Fruit fly (Drosophila melanogaster) whole organism, wandering third instar larva: Measurements from ENCODE around the gene Irp-1B.

ENCODE experiments used
- CG32264 ChIP-seq: fragments of 200-800 bp; sonication (Bioruptor generic); optimal IDR thresholded peaks from 2 replicates; lab custom pipeline; 2016; ENCODE audit warnings: missing biosample characterization, missing genetic modification characterization
- CG9705 ChIP-seq: fragments of 200-800 bp; sonication (Bioruptor generic); optimal IDR thresholded peaks from 2 replicates; lab custom pipeline; 2018; ENCODE audit warnings: missing biosample characterization, mild to moderate bottlenecking, missing genetic modification characterization
- CrebA ChIP-seq: fragments of 200-800 bp; sonication (Bioruptor generic); optimal IDR thresholded peaks from 2 replicates; lab custom pipeline; 2016; ENCODE audit warnings: missing biosample characterization, mild to moderate bottlenecking, missing genetic modification characterization, borderline replicate concordance
- Dfd ChIP-seq: fragments of >200 bp; optimal IDR thresholded peaks from 2 replicates; lab custom pipeline; 2017; ENCODE audit warnings: missing biosample characterization, missing genetic modification characterization
- Dif ChIP-seq: fragments of 200-275, 200-300 bp; sonication (Bioruptor generic); optimal IDR thresholded peaks from 2 replicates; lab custom pipeline; 2018; ENCODE audit warnings: missing biosample characterization, missing genetic modification characterization; ENCODE audit not compliant: partially characterized antibody
- HLH106 ChIP-seq: fragments of 200-800 bp; optimal IDR thresholded peaks from 3 replicates; lab custom pipeline; 2019; ENCODE audit warnings: missing biosample characterization, mild to moderate bottlenecking, missing genetic modification characterization, moderate library complexity
- Hr78 ChIP-seq: fragments of >200 bp; optimal IDR thresholded peaks from 2 replicates; lab custom pipeline; 2017; ENCODE audit warnings: missing biosample characterization, missing genetic modification characterization
- Hr83 ChIP-seq: fragments of 200-300 bp; sonication (Bioruptor generic); optimal IDR thresholded peaks from 2 replicates; lab custom pipeline; 2016; ENCODE audit warnings: missing biosample characterization, mild to moderate bottlenecking, missing genetic modification characterization, moderate library complexity; ENCODE audit not compliant: poor library complexity, severe bottlenecking
- Jra ChIP-seq: sonication (Bioruptor generic); optimal IDR thresholded peaks from 2 replicates; lab custom pipeline; 2016; ENCODE audit warnings: missing biosample characterization, missing genetic modification characterization
- Mio ChIP-seq: sonication (Bioruptor generic); optimal IDR thresholded peaks from 2 replicates; lab custom pipeline; 2016; ENCODE audit warnings: missing biosample characterization, missing genetic modification characterization
- Myc ChIP-seq: fragments of >200 bp; optimal IDR thresholded peaks from 2 replicates; lab custom pipeline; 2017
- OdsH ChIP-seq: fragments of 200-800 bp; sonication (Bioruptor generic); optimal IDR thresholded peaks from 2 replicates; lab custom pipeline; 2016; ENCODE audit warnings: missing biosample characterization, mild to moderate bottlenecking, missing genetic modification characterization
- Sp1 ChIP-seq: fragments of 200-800 bp; sonication (Bioruptor generic); optimal IDR thresholded peaks from 3 replicates; lab custom pipeline; 2019; ENCODE audit warnings: missing biosample characterization, mild to moderate bottlenecking, missing genetic modification characterization, moderate library complexity
- Vsx2 ChIP-seq: fragments of 200-300, 225-300 bp; sonication (Bioruptor generic); optimal IDR thresholded peaks from 2 replicates; lab custom pipeline; 2018; ENCODE audit warnings: missing biosample characterization, missing genetic modification characterization; ENCODE audit not compliant: partially characterized antibody
- br ChIP-seq: fragments of 200-800 bp; sonication (Bioruptor generic); optimal IDR thresholded peaks from 2 replicates; lab custom pipeline; 2016; ENCODE audit warnings: missing biosample characterization, missing genetic modification characterization
- brk ChIP-seq: fragments of 200-800 bp; sonication (Bioruptor generic); optimal IDR thresholded peaks from 2 replicates; lab custom pipeline; 2016; ENCODE audit warnings: missing biosample characterization, mild to moderate bottlenecking, missing genetic modification characterization
- dmrt93B ChIP-seq: fragments of 200-800 bp; sonication (Bioruptor generic); optimal IDR thresholded peaks from 2 replicates; lab custom pipeline; 2018; ENCODE audit warnings: missing biosample characterization, mild to moderate bottlenecking, missing genetic modification characterization
- foxo ChIP-seq, 2 experiments: fragments of 200-800 bp; sonication (Bioruptor generic); optimal IDR thresholded peaks; 2 replicates in 1 of 2; 3 replicates in 1 of 2; lab custom pipeline; 2016 to 2017; ENCODE audit warnings: missing biosample characterization in 2 of 2, missing genetic modification characterization in 2 of 2
- fru ChIP-seq: fragments of 200-800 bp; sonication (Bioruptor generic); optimal IDR thresholded peaks from 3 replicates; lab custom pipeline; 2016; ENCODE audit warnings: missing biosample characterization, mild to moderate bottlenecking, missing genetic modification characterization
- h ChIP-seq: fragments of 200-800 bp; sonication (Bioruptor generic); optimal IDR thresholded peaks from 3 replicates; lab custom pipeline; 2016; ENCODE audit warnings: missing biosample characterization, mild to moderate bottlenecking, missing genetic modification characterization
- jim ChIP-seq: fragments of 175-275, 200-325 bp; sonication (Bioruptor generic); optimal IDR thresholded peaks from 2 replicates; lab custom pipeline; 2016; ENCODE audit warnings: missing biosample characterization, mild to moderate bottlenecking, missing genetic modification characterization
- lola ChIP-seq: fragments of >200 bp; optimal IDR thresholded peaks from 2 replicates; lab custom pipeline; 2017; ENCODE audit warnings: missing biosample characterization, missing genetic modification characterization
- pan ChIP-seq: fragments of >200 bp; optimal IDR thresholded peaks from 2 replicates; lab custom pipeline; 2017
- sage ChIP-seq: fragments of 200-800 bp; sonication (Bioruptor generic); optimal IDR thresholded peaks from 2 replicates; lab custom pipeline; 2016; ENCODE audit warnings: missing biosample characterization, mild to moderate bottlenecking, missing genetic modification characterization
- usp ChIP-seq: fragments of >200 bp; optimal IDR thresholded peaks from 2 replicates; lab custom pipeline; 2017; ENCODE audit warnings: missing biosample characterization, missing genetic modification characterization
- woc ChIP-seq: sonication (Bioruptor generic); optimal IDR thresholded peaks from 2 replicates; lab custom pipeline; 2016; ENCODE audit warnings: missing biosample characterization, mild to moderate bottlenecking, missing genetic modification characterization

Irp-1B gene

dm6 chr3R:10448957-10449356, 36.3 kb upstream of the Irp-1B start:
- no peak for TF ChIP-seq Jra (GFP tag; lab: Kevin White, UChicago)
- no peak for TF ChIP-seq Dfd (GFP tag; lab: Kevin White, UChicago)
- TF ChIP-seq Mio: no peak
- no peak for TF ChIP-seq OdsH (GFP tag; lab: Kevin White, UChicago)
- no peak for TF ChIP-seq CG9705 (GFP tag; lab: Kevin White, UChicago)
- peak in 1 of 2 experiments; percentile 26 for TF ChIP-seq foxo (GFP tag; optimal IDR thresholded peaks at IDR 0.05; lab: Kevin White, UChicago)

dm6 chr3R:10436989-10437388, 24.3 kb upstream of the Irp-1B start:
- TF ChIP-seq Myc (peak; percentile 52), woc (GFP tag; lab: Kevin White, UChicago) (no peak)
- TF ChIP-seq, all 38 proteins: peak for 1

dm6 chr3R:10434489-10434888, 21.8 kb upstream of the Irp-1B start, which contains the start of gene Cyp12e1:
TSS of gene Cyp12e1 (plus strand) at chr3R:10434789.
- TF ChIP-seq CG32264 (no peak), Myc (no peak), CrebA (GFP tag; lab: Kevin White, UChicago) (peak; percentile 53)
- TF ChIP-seq, all 38 proteins: peak for 1

dm6 chr3R:10433408-10433980, 20.8 kb upstream of the Irp-1B start:
- TF ChIP-seq pan (lab: Kevin White, UChicago): no peak
- peak; percentile 61 for TF ChIP-seq Dfd (GFP tag; lab: Kevin White, UChicago)

dm6 chr3R:10431089-10431488, 18.4 kb upstream of the Irp-1B start:
- TF ChIP-seq br (no peak), woc (GFP tag; lab: Kevin White, UChicago) (no peak), Sp1 (GFP tag; lab: Kevin White, UChicago) (no peak), CrebA (GFP tag; lab: Kevin White, UChicago) (no peak), Hr78 (GFP tag; lab: Kevin White, UChicago) (no peak), Myc (no peak), dmrt93B (GFP tag; lab: Kevin White, UChicago) (no peak), CG32264 (no peak)

- TF ChIP-seq fru (GFP tag; lab: Kevin White, UChicago) (no peak), brk (no peak), pan (lab: Kevin White, UChicago) (no peak), usp (GFP tag; lab: Kevin White, UChicago) (no peak), Jra (GFP tag; lab: Kevin White, UChicago) (no peak), Hr78 (GFP tag; lab: Kevin White, UChicago) (no peak), CG9705 (GFP tag; lab: Kevin White, UChicago) (no peak), h (GFP tag; lab: Kevin White, UChicago) (no peak), sage (GFP tag; lab: Kevin White, UChicago) (no peak), Vsx2 (no peak), Dif (GFP tag; lab: Kevin White, UChicago) (no peak), lola (GFP tag; lab: Kevin White, UChicago) (no peak), CG32264 (no peak), Mio (no peak), HLH106 (tag; lab: Kevin White, UChicago) (no peak), jim (GFP tag; lab: Kevin White, UChicago) (no peak), Hr83 (GFP tag; lab: Kevin White, UChicago) (no peak), Sp1 (GFP tag; lab: Kevin White, UChicago) (no peak), br (no peak)
- TF ChIP-seq, all 38 proteins: peak for 0
Measured at dm6 chr3R:10428324-10428723, 15.7 kb upstream of the Irp-1B start, which contains the start of gene CG46270. TSS of gene CG46270 (minus strand) at chr3R:10428424.

- TF ChIP-seq OdsH (GFP tag; lab: Kevin White, UChicago) (no peak), fru (GFP tag; lab: Kevin White, UChicago) (no peak), Dfd (GFP tag; lab: Kevin White, UChicago) (peak; percentile 66)
- TF ChIP-seq, all 38 proteins: peak for 1
Measured at dm6 chr3R:10421167-10421566, 8.5 kb upstream of the Irp-1B start.
